Worm (Caenorhabditis elegans): ENCODE data around the gene C34D4.10.

Gene C34D4.10

ce11 chrIV:7098509-7099065 is 22.6 kb downstream of the C34D4.10 start, which contains the start of gene ZC477.4:
Gene ZC477.4 (minus strand): TSS chrIV:7098784.
- peak in 1 of 2 experiments; percentile 41 for TF ChIP-seq unc-62 (GFP tag; optimal IDR thresholded peaks at IDR 0.05 in 1 of 2)
- no peak for TF ChIP-seq unc-62 (tag; optimal IDR thresholded peaks at IDR 0.05)
- TF ChIP-seq sdz-12 (GFP tag; optimal IDR thresholded peaks at IDR 0.05), result no peak
- TF ChIP-seq set-16 (GFP tag; IDR thresholded peaks at IDR 0.05), result peak; percentile 53
- peak; percentile 4 for TF ChIP-seq mxl-3 (GFP tag; optimal IDR thresholded peaks at IDR 0.05)
- TF ChIP-seq hlh-11 (tag; optimal IDR thresholded peaks at IDR 0.05), result peak; percentile 52
- peak; percentile 39 for TF ChIP-seq nhr-11 (tag; optimal IDR thresholded peaks at IDR 0.05)
- peak in 1 of 2 experiments; percentile 68 for TF ChIP-seq daf-16 (GFP tag; optimal IDR thresholded peaks at IDR 0.05)
- TF ChIP-seq daf-16 (tag; optimal IDR thresholded peaks at IDR 0.05), result no peak
- no peak for TF ChIP-seq mdt-29 (GFP tag; IDR thresholded peaks at IDR 0.05)

DNA sequence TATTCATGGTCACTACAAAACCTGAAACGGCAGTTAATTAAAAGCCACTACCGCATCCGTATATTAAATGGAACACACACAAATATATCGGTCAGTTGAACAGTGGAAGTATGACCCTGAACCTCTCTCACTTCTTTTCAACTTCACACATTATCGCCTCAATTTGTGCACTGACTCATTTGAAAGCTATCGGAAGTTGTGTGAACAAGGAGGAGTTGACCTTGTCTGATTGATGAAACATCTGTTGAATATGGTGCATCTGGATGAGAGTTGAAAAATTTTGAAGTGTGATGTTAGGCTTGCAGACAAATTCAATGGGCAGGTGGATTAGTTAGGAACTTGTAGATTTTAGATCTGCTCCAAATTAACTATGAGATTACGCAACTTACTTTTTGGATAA is 23.8 kb downstream of the C34D4.10 start:
- TF ChIP-seq unc-62 (GFP tag; optimal IDR thresholded peaks at IDR 0.05 in 1 of 2) (peak in 1 of 2 experiments; percentile 95), unc-62 (tag; optimal IDR thresholded peaks at IDR 0.05) (no peak), nhr-111 (GFP tag; optimal IDR thresholded peaks at IDR 0.05) (no peak), skn-1 (tag; optimal IDR thresholded peaks at IDR 0.05) (no peak)

DNA sequence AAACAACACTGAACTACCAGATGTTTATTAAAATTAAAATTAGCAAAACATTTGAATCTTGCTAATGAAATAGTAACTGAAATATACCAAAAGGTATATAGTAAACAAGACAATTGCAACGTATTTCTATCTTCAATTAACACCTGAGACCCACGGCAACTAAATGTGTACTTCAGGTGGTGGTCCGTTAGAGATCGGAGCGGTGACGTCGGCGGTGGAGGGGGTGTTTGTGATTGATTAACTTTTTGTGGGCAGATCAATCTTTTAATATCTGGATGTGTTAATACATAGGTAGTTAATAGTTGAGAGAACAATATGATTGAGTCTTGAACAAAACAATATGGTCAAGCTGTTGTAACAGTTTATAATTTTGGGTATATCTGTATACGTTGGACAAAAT is 25.1 kb downstream of the C34D4.10 start:
- TF ChIP-seq madf-9 (GFP tag; conservative IDR thresholded peaks at IDR 0.05), result no peak

- TF ChIP-seq mxl-3 (GFP tag; optimal IDR thresholded peaks at IDR 0.05) (peak; percentile 16), ceh-62 (tag; optimal IDR thresholded peaks at IDR 0.05) (no peak), daf-16 (GFP tag; optimal IDR thresholded peaks at IDR 0.05) (peak in 1 of 2 experiments; percentile 49), daf-16 (tag; optimal IDR thresholded peaks at IDR 0.05) (no peak), nhr-11 (tag; optimal IDR thresholded peaks at IDR 0.05) (peak; percentile 36), unc-62 (GFP tag; optimal IDR thresholded peaks at IDR 0.05 in 1 of 2) (peak in 1 of 2 experiments; percentile 67), unc-62 (tag; optimal IDR thresholded peaks at IDR 0.05) (no peak), hlh-11 (tag; optimal IDR thresholded peaks at IDR 0.05) (peak; percentile 12), rbr-2 (tag; optimal IDR thresholded peaks at IDR 0.05) (no peak), aha-1 (tag) (peak; percentile 24)
Observed at ce11 chrIV:7095396-7095964, 25.7 kb downstream of the C34D4.10 start.

DNA sequence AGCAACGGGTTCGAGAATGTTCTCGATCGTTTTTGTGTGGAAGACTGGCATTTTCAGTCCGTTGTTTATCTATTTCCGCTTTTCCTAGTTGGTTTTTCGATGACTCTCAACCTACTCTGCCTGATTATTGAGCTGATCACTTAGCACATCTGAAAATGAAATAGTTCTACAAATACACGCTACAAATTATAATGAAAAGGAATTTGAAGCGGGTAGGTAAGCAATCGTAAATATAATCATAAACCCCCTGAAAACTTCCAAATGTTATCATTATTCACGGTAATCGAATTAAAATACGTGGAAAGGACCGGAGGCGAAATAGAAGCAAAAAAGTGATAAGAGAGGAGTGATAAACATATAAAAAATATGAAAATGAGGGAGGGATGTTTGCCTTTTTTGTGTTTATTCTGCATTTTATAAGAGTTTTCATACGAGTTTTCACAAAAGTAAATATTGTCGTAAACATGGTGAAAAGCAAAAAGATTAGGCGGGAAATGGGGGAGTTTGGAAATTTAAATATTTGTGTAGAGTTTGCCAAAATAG is 26.9 kb downstream of the C34D4.10 start, which contains the start of gene deb-1:
deb-1 (minus strand) TSS at position 51 of the 543 bp plus-strand sequence.
- no peak for TF ChIP-seq dpl-1 (GFP tag; optimal IDR thresholded peaks at IDR 0.05)
- peak; percentile 82 for TF ChIP-seq pqm-1 (tag; optimal IDR thresholded peaks at IDR 0.05)
- no peak for TF ChIP-seq daf-16 (GFP tag; optimal IDR thresholded peaks at IDR 0.05)
- peak; percentile 96 for TF ChIP-seq daf-16 (tag; optimal IDR thresholded peaks at IDR 0.05)
- no peak for TF ChIP-seq F44E2.7 (GFP tag; IDR thresholded peaks at IDR 0.05)
- peak; percentile 5 for TF ChIP-seq nhr-28 (tag; optimal IDR thresholded peaks at IDR 0.05)
- TF ChIP-seq nhr-111 (GFP tag; optimal IDR thresholded peaks at IDR 0.05), result no peak
- peak; percentile 26 for TF ChIP-seq dve-1 (tag; optimal IDR thresholded peaks at IDR 0.05; ENCODE audit: insufficient read depth)

DNA sequence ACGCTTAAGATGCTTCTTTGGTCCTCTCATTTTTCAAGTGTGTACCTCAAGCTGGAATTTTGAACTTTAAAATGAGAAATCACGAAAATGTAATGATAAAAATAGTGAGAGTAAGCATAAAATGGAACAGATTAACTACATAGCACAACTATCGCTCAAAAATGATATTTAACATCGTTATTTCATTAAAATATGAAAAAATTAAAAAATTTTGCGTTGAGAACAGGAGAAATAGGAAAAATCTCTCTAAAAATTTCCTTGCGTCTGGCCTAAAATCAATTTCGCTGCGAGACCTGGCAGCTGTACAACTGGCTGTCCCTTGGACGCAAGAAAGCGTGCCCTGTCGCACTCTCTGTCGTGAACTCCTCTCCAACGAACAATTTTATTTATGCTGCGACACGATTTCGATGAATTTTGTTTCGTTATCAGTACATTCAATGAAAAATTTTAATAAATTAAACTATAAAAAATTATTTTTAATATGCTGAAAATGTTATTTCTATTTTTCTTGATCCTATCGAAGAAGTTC is 36.5 kb downstream of the C34D4.10 start, which contains the start of gene rps-4:
rps-4 (minus strand) TSS at position 51 of the 529 bp plus-strand sequence.
- TF ChIP-seq arid-1 (GFP tag; conservative IDR thresholded peaks at IDR 0.05) (peak; percentile 58; the same call in 1 of the 2 replicates), nhr-42 (GFP tag; IDR thresholded peaks at IDR 0.05) (0 out of 2 replicates have a peak, but pooled peaks have one; percentile 66), lir-3 (tag; optimal IDR thresholded peaks at IDR 0.05) (no peak), snpc-4 (tag; optimal IDR thresholded peaks at IDR 0.05) (no peak), daf-12 (tag; optimal IDR thresholded peaks at IDR 0.05) (no peak), mes-2 (tag; optimal IDR thresholded peaks at IDR 0.05; ENCODE audit: poor library complexity, severe bottlenecking) (peak; percentile 93), F49E8.2 (tag; optimal IDR thresholded peaks at IDR 0.05; ENCODE audit: borderline replicate concordance) (no peak), dve-1 (tag; optimal IDR thresholded peaks at IDR 0.05; ENCODE audit: insufficient read depth) (peak; percentile 96), mxl-3 (GFP tag; optimal IDR thresholded peaks at IDR 0.05) (peak; percentile 44), mdl-1 (tag; optimal IDR thresholded peaks at IDR 0.05) (peak in 1 of 2 experiments; percentile 57), pqm-1 (tag; optimal IDR thresholded peaks at IDR 0.05) (peak; percentile 53), saeg-2 (GFP tag; IDR thresholded peaks at IDR 0.05) (no peak), Y48G9A.11 (GFP tag; IDR thresholded peaks at IDR 0.05) (0 out of 2 replicates have a peak, but pooled peaks have one; percentile 46), zip-2 (tag; optimal IDR thresholded peaks at IDR 0.05) (no peak), jun-1 (tag; optimal IDR thresholded peaks at IDR 0.05) (peak; percentile 23), nhr-11 (tag; optimal IDR thresholded peaks at IDR 0.05) (peak; percentile 81), attf-4 (tag; optimal IDR thresholded peaks at IDR 0.05) (no peak), spr-3 (GFP tag; optimal IDR thresholded peaks at IDR 0.05) (no peak), duxl-1 (tag; optimal IDR thresholded peaks at IDR 0.05; ENCODE audit: poor library complexity) (no peak), Y105C5A.15 (GFP tag; IDR thresholded peaks at IDR 0.05) (no peak)

Data from whole organism, L4 larva.